Fruit fly (Drosophila melanogaster) whole organism, embryonic: ENCODE data around the gene CG31957.
A peak's percentile ranks its signal among the peaks of the same experiment; 100 is the strongest.

Experiments
- ATbp ChIP-seq: fragments of 200-800 bp; sonication (Bioruptor generic); optimal IDR thresholded peaks from 2 replicates; lab custom pipeline; 2017; ENCODE audit warnings: missing biosample characterization, mild to moderate bottlenecking, missing genetic modification characterization, missing genetic modification reagents
- C15 ChIP-seq: fragments of 200-800 bp; sonication (Bioruptor generic); IDR thresholded peaks from 3 replicates; pipeline ENCODE4 v1.3.6; 2022; ENCODE audit warnings: missing biosample characterization, missing genetic modification characterization
- CG10565 ChIP-seq: fragments of 200-800 bp; sonication (Bioruptor generic); optimal IDR thresholded peaks from 3 replicates; lab custom pipeline; 2016; ENCODE audit warnings: missing biosample characterization, mild to moderate bottlenecking, missing genetic modification characterization
- CG10979 ChIP-seq: fragments of 200-800 bp; sonication (Bioruptor generic); optimal IDR thresholded peaks from 2 replicates; lab custom pipeline; 2018; ENCODE audit warnings: missing biosample characterization, mild to moderate bottlenecking, missing genetic modification characterization, moderate library complexity
- CG11093 ChIP-seq: fragments of 200-800 bp; sonication (Bioruptor generic); IDR thresholded peaks from 3 replicates; pipeline ENCODE4 v1.3.6; 2022; ENCODE audit warnings: missing biosample characterization, missing genetic modification characterization
- CG11560 ChIP-seq: fragments of 200-800 bp; sonication (Bioruptor generic); IDR thresholded peaks from 3 replicates; pipeline ENCODE4 v1.3.6; 2022; ENCODE audit warnings: missing biosample characterization, missing genetic modification characterization
- CG11723 ChIP-seq: fragments of 200-800 bp; sonication (Bioruptor generic); optimal IDR thresholded peaks from 2 replicates; lab custom pipeline; 2017; ENCODE audit warnings: missing biosample characterization, mild to moderate bottlenecking, missing genetic modification characterization
- CG12769 ChIP-seq: fragments of 200-800 bp; sonication (Bioruptor generic); optimal IDR thresholded peaks from 2 replicates; lab custom pipeline; 2019; ENCODE audit warnings: missing biosample characterization, mild to moderate bottlenecking, missing genetic modification characterization, moderate library complexity
- CG14014 ChIP-seq: fragments of 200-800 bp; sonication (Bioruptor generic); IDR thresholded peaks from 2 replicates; pipeline ENCODE4 v1.3.6; 2022; ENCODE audit warnings: missing biosample characterization, missing genetic modification characterization
- CG1603 ChIP-seq: fragments of 200-800 bp; sonication (Bioruptor generic); optimal IDR thresholded peaks from 2 replicates; lab custom pipeline; 2019; ENCODE audit warnings: missing biosample characterization, mild to moderate bottlenecking, missing genetic modification characterization, moderate library complexity
- CG17612 ChIP-seq: fragments of 200-800 bp; sonication (Bioruptor generic); IDR thresholded peaks from 2 replicates; pipeline ENCODE4 v1.3.6; 2022; ENCODE audit warnings: missing biosample characterization, missing genetic modification characterization
- CG18262 ChIP-seq: fragments of 200-800 bp; optimal IDR thresholded peaks from 3 replicates; lab custom pipeline; 2019; ENCODE audit warnings: missing biosample characterization, mild to moderate bottlenecking, missing genetic modification characterization, moderate library complexity
- CG18619 ChIP-seq: fragments of 200-800 bp; sonication (Bioruptor generic); optimal IDR thresholded peaks from 3 replicates; lab custom pipeline; 2017; ENCODE audit warnings: missing biosample characterization, mild to moderate bottlenecking, missing genetic modification characterization
- CG2199 ChIP-seq: fragments of 200-800 bp; sonication (Bioruptor generic); IDR thresholded peaks from 3 replicates; pipeline ENCODE4 v1.3.6; 2022; ENCODE audit warnings: missing biosample characterization, missing genetic modification characterization
- CG32767 ChIP-seq: fragments of 200-800 bp; sonication (Bioruptor generic); IDR thresholded peaks from 2 replicates; pipeline ENCODE4 v1.3.6; 2022; ENCODE audit warnings: missing biosample characterization, missing genetic modification characterization
- CG34224 ChIP-seq: fragments of 200-800 bp; sonication (Bioruptor generic); IDR thresholded peaks from 3 replicates; pipeline ENCODE4 v1.3.6; 2022; ENCODE audit warnings: missing biosample characterization, missing genetic modification characterization; ENCODE audit not compliant: partially characterized antibody
- CG4328 ChIP-seq: fragments of 200-800 bp; sonication (Bioruptor generic); optimal IDR thresholded peaks from 3 replicates; lab custom pipeline; 2017; ENCODE audit warnings: missing biosample characterization, missing genetic modification reagents, missing genetic modification characterization
- CG7786 ChIP-seq: fragments of 200-800 bp; sonication (Bioruptor generic); optimal IDR thresholded peaks from 2 replicates; lab custom pipeline; 2016; ENCODE audit warnings: missing biosample characterization, missing genetic modification characterization
- CG8281 ChIP-seq: fragments of 200-800 bp; sonication (Bioruptor generic); optimal IDR thresholded peaks from 2 replicates; lab custom pipeline; 2018; ENCODE audit warnings: missing biosample characterization, mild to moderate bottlenecking, missing genetic modification characterization, moderate library complexity
- CG9797 ChIP-seq: fragments of 200-800 bp; sonication (Bioruptor generic); optimal IDR thresholded peaks from 3 replicates; lab custom pipeline; 2018; ENCODE audit warnings: missing biosample characterization, mild to moderate bottlenecking, missing genetic modification characterization
- CoRest ChIP-seq: fragments of 200-800 bp; sonication (Bioruptor generic); optimal IDR thresholded peaks from 3 replicates; lab custom pipeline; 2018; ENCODE audit warnings: missing biosample characterization, mild to moderate bottlenecking, missing genetic modification characterization, moderate library complexity
- D ChIP-seq, 2 experiments: fragments of 200-800 bp in 1 of 2; fragments of >200 bp in 1 of 2; sonication (Bioruptor generic) in 1 of 2; optimal IDR thresholded peaks; 2 replicates in 1 of 2; 3 replicates in 1 of 2; lab custom pipeline; 2017; ENCODE audit warnings: mild to moderate bottlenecking in 1 of 2, missing biosample characterization in 1 of 2, missing genetic modification characterization in 1 of 2, missing genetic modification reagents in 1 of 2
- D19A ChIP-seq: fragments of 200-800 bp; optimal IDR thresholded peaks from 3 replicates; lab custom pipeline; 2019; ENCODE audit warnings: missing biosample characterization, mild to moderate bottlenecking, missing genetic modification characterization, moderate library complexity
- D19B ChIP-seq: fragments of 200-800 bp; sonication (Bioruptor generic); optimal IDR thresholded peaks from 2 replicates; lab custom pipeline; 2017; ENCODE audit warnings: missing biosample characterization, mild to moderate bottlenecking, missing genetic modification characterization
- Dip2 ChIP-seq: fragments of 200-800 bp; sonication (Bioruptor generic); IDR thresholded peaks from 2 replicates; pipeline ENCODE4 v1.3.6; 2022; ENCODE audit warnings: missing biosample characterization, missing genetic modification characterization
- Dref ChIP-seq: fragments of 200-800 bp; sonication (Bioruptor generic); IDR thresholded peaks from 2 replicates; pipeline ENCODE4 v1.3.6; 2022; ENCODE audit warnings: missing biosample characterization, missing genetic modification characterization
- Fer3 ChIP-seq: fragments of 200-800 bp; sonication (Bioruptor generic); optimal IDR thresholded peaks from 2 replicates; lab custom pipeline; 2018; ENCODE audit warnings: missing biosample characterization, mild to moderate bottlenecking, missing genetic modification characterization, moderate library complexity
- Gsc ChIP-seq: fragments of 200-800 bp; sonication (Bioruptor generic); IDR thresholded peaks from 2 replicates; pipeline ENCODE4 v1.3.6; 2022; ENCODE audit warnings: missing biosample characterization, missing genetic modification characterization
- Hsf ChIP-seq: fragments of 200-800 bp; sonication (Bioruptor generic); optimal IDR thresholded peaks from 3 replicates; lab custom pipeline; 2016; ENCODE audit warnings: missing biosample characterization, missing genetic modification characterization
- Lim3 ChIP-seq: fragments of 200-800 bp; sonication (Bioruptor generic); IDR thresholded peaks from 2 replicates; pipeline ENCODE4 v1.3.6; 2022; ENCODE audit warnings: missing biosample characterization, missing genetic modification characterization
- Pdp1 ChIP-seq, 2 experiments: fragments of 200-800 bp; sonication (Bioruptor generic); optimal IDR thresholded peaks; 3 replicates each; lab custom pipeline; 2016; ENCODE audit warnings: missing biosample characterization in 2 of 2, missing genetic modification characterization in 2 of 2, mild to moderate bottlenecking in 1 of 2, moderate library complexity in 1 of 2
- Scr ChIP-seq: fragments of 200-800 bp; sonication (Bioruptor generic); IDR thresholded peaks from 2 replicates; pipeline ENCODE4 v1.3.6; 2022; ENCODE audit warnings: missing biosample characterization, missing genetic modification characterization; ENCODE audit not compliant: partially characterized antibody
- Sin3A ChIP-seq: fragments of >200 bp; optimal IDR thresholded peaks from 2 replicates; lab custom pipeline; 2018
- Xbp1 ChIP-seq: fragments of 200-800 bp; sonication (Bioruptor generic); optimal IDR thresholded peaks from 3 replicates; lab custom pipeline; 2016; ENCODE audit warnings: missing biosample characterization, mild to moderate bottlenecking, missing genetic modification characterization
- caup ChIP-seq: fragments of 200-800 bp; sonication (Bioruptor generic); optimal IDR thresholded peaks from 3 replicates; lab custom pipeline; 2017; ENCODE audit warnings: missing biosample characterization, mild to moderate bottlenecking, missing genetic modification characterization, moderate library complexity; ENCODE audit not compliant: severe bottlenecking
- da ChIP-seq: fragments of 200-800 bp; sonication (Bioruptor generic); optimal IDR thresholded peaks from 2 replicates; lab custom pipeline; 2016; ENCODE audit warnings: missing biosample characterization, missing genetic modification characterization
- danr ChIP-seq: fragments of 200-800 bp; sonication (Bioruptor generic); IDR thresholded peaks from 2 replicates; pipeline ENCODE4 v1.3.6; 2022; ENCODE audit warnings: missing biosample characterization, missing genetic modification characterization
- dm ChIP-seq: fragments of 200-800 bp; sonication (Bioruptor generic); optimal IDR thresholded peaks from 3 replicates; lab custom pipeline; 2016; ENCODE audit warnings: missing biosample characterization, missing genetic modification characterization
- fd102C ChIP-seq: fragments of 200-800 bp; sonication (Bioruptor generic); optimal IDR thresholded peaks from 2 replicates; lab custom pipeline; 2018; ENCODE audit warnings: missing biosample characterization, mild to moderate bottlenecking, missing genetic modification characterization, moderate library complexity
- hbn ChIP-seq: fragments of 200-800 bp; sonication (Bioruptor generic); IDR thresholded peaks from 2 replicates; pipeline ENCODE4 v1.3.6; 2022; ENCODE audit warnings: missing biosample characterization, missing genetic modification characterization; ENCODE audit not compliant: partially characterized antibody
- lilli ChIP-seq: fragments of 200-800 bp; sonication (Bioruptor generic); optimal IDR thresholded peaks from 3 replicates; lab custom pipeline; 2016; ENCODE audit warnings: missing biosample characterization, missing genetic modification characterization
- mld ChIP-seq: fragments of 200-800 bp; sonication (Bioruptor generic); IDR thresholded peaks from 3 replicates; pipeline ENCODE4 v1.3.6; 2022; ENCODE audit warnings: missing biosample characterization, missing genetic modification characterization; ENCODE audit not compliant: partially characterized antibody
- scrt ChIP-seq: fragments of 200-800 bp; sonication (Bioruptor generic); optimal IDR thresholded peaks from 2 replicates; lab custom pipeline; 2018; ENCODE audit warnings: missing biosample characterization, mild to moderate bottlenecking, missing genetic modification characterization, moderate library complexity
- sd ChIP-seq: fragments of 200-800 bp; sonication (Bioruptor generic); optimal IDR thresholded peaks from 3 replicates; lab custom pipeline; 2018; ENCODE audit warnings: missing biosample characterization, mild to moderate bottlenecking, missing genetic modification characterization, moderate library complexity
- stc ChIP-seq: fragments of 200-800 bp; sonication (Bioruptor generic); IDR thresholded peaks from 2 replicates; pipeline ENCODE4 v1.3.6; 2022; ENCODE audit warnings: missing biosample characterization, missing genetic modification characterization
- tio ChIP-seq: fragments of 200-800 bp; sonication (Bioruptor generic); optimal IDR thresholded peaks from 2 replicates; lab custom pipeline; 2017; ENCODE audit warnings: missing biosample characterization, missing genetic modification characterization, inconsistent platforms
- ttk ChIP-seq: fragments of 200-800 bp; sonication (Bioruptor generic); IDR thresholded peaks from 2 replicates; pipeline ENCODE4 v2.1.2; 2022; ENCODE audit warnings: missing biosample characterization, missing genetic modification characterization
- yki ChIP-seq: fragments of >200 bp; optimal IDR thresholded peaks from 3 replicates; lab custom pipeline; 2018
- zen2 ChIP-seq: fragments of 200-800 bp; sonication (Bioruptor generic); IDR thresholded peaks from 3 replicates; pipeline ENCODE4 v1.3.6; 2022; ENCODE audit warnings: missing biosample characterization, missing genetic modification characterization; ENCODE audit not compliant: partially characterized antibody

CG31957 gene

dm6 chr2L:3881164-3881563 is 8.9 kb upstream of the CG31957 start (continued):
- TF ChIP-seq CG1603 (tag; lab: Kevin White, UChicago) (no peak), ttk (GFP tag; lab: Robert Waterston, UW) (peak; percentile 31; the same call in 1 of the 2 replicates), Dref (GFP tag; lab: Robert Waterston, UW) (no peak), hbn (no peak), fd102C (GFP tag; lab: Kevin White, UChicago) (no peak)

dm6 chr2L:3880048-3880447 is 7.8 kb upstream of the CG31957 start:
- TF ChIP-seq stc (GFP tag; lab: Robert Waterston, UW) (no peak), da (GFP tag; lab: Kevin White, UChicago) (no peak), Gsc (GFP tag; lab: Robert Waterston, UW) (no peak), Fer3 (tag; lab: Kevin White, UChicago) (peak; percentile 72), CG9797 (GFP tag; lab: Kevin White, UChicago) (no peak), CG34224 (no peak), mld (GFP tag; lab: Robert Waterston, UW) (no peak), CG14014 (peak; percentile 29; the same call in 1 of the 2 replicates), D19A (tag; lab: Kevin White, UChicago) (no peak), Dip2 (GFP tag; lab: Robert Waterston, UW) (no peak), scrt (GFP tag; lab: Kevin White, UChicago) (peak; percentile 4), tio (GFP tag; lab: Kevin White, UChicago) (peak; percentile 11), C15 (GFP tag; lab: Robert Waterston, UW) (no peak), Lim3 (GFP tag; lab: Robert Waterston, UW) (no peak), CG17612 (GFP tag; lab: Robert Waterston, UW) (0 out of 2 replicates have a peak, but pooled peaks have one; percentile 18), CG4328 (no peak), zen2 (no peak), CG11560 (tag; lab: Robert Waterston, UW) (no peak), Sin3A (lab: Kevin White, UChicago) (no peak), CG7786 (GFP tag; lab: Kevin White, UChicago) (no peak), CG11093 (GFP tag; lab: Robert Waterston, UW) (no peak), ATbp (GFP tag; lab: Kevin White, UChicago) (no peak), dm (GFP tag; lab: Kevin White, UChicago) (no peak), CG18619 (GFP tag; lab: Kevin White, UChicago) (no peak), D19B (GFP tag; lab: Kevin White, UChicago) (peak; percentile 26), CG2199 (GFP tag; lab: Robert Waterston, UW) (no peak), Pdp1 (GFP tag; optimal IDR thresholded peaks at IDR 0.05; lab: Kevin White, UChicago) (peak in 1 of 2 experiments; percentile 7), CG32767 (GFP tag; lab: Robert Waterston, UW) (no peak), D (optimal IDR thresholded peaks at IDR 0.05; lab: Kevin White, UChicago) (no peak), D (GFP tag; optimal IDR thresholded peaks at IDR 0.05; lab: Kevin White, UChicago) (no peak), CG11723 (GFP tag; lab: Kevin White, UChicago) (no peak), CG10565 (GFP tag; lab: Kevin White, UChicago) (no peak), Hsf (GFP tag; lab: Kevin White, UChicago) (peak; percentile 26), danr (GFP tag; lab: Robert Waterston, UW) (no peak), CG10979 (tag; lab: Kevin White, UChicago) (peak; percentile 1), lilli (GFP tag; lab: Kevin White, UChicago) (peak; percentile 35), CG12769 (tag; lab: Kevin White, UChicago) (peak; percentile 37), Scr (GFP tag; lab: Robert Waterston, UW) (no peak), sd (tag; lab: Kevin White, UChicago) (no peak), yki (lab: Kevin White, UChicago) (no peak), Xbp1 (GFP tag; lab: Kevin White, UChicago) (peak; percentile 25), CoRest (peak; percentile 47), CG8281 (no peak), CG18262 (peak; percentile 12), caup (GFP tag; lab: Kevin White, UChicago) (peak; percentile 22)
